Fruit fly (Drosophila melanogaster) whole organism, pupa: ENCODE measurements around the gene Rlip.

Experiments used
- CG12605 ChIP-seq: fragments of 200-800 bp; sonication (Bioruptor generic); IDR thresholded peaks from 2 replicates; pipeline ENCODE4 v1.3.6; 2022; ENCODE audit warnings: missing biosample characterization, missing genetic modification characterization
- CG14655 ChIP-seq: fragments of 200-800 bp; sonication (Bioruptor generic); optimal IDR thresholded peaks from 3 replicates; lab custom pipeline; 2017; ENCODE audit warnings: mild to moderate bottlenecking, missing biosample characterization, missing genetic modification reagents, missing genetic modification characterization
- CG15710 ChIP-seq: fragments of 200-800 bp; sonication (Bioruptor generic); optimal IDR thresholded peaks from 2 replicates; lab custom pipeline; 2018; ENCODE audit warnings: missing biosample characterization, mild to moderate bottlenecking, missing genetic modification characterization, moderate library complexity
- CG8159 ChIP-seq: fragments of 200-800 bp; sonication (Bioruptor generic); optimal IDR thresholded peaks from 3 replicates; lab custom pipeline; 2018; ENCODE audit warnings: missing biosample characterization, mild to moderate bottlenecking, missing genetic modification characterization, moderate library complexity
- CG8301 ChIP-seq: fragments of 200-800 bp; sonication (Bioruptor generic); optimal IDR thresholded peaks from 2 replicates; lab custom pipeline; 2018; ENCODE audit warnings: missing biosample characterization, mild to moderate bottlenecking, missing genetic modification characterization
- EcR ChIP-seq: fragments of 200-800 bp; sonication (Bioruptor generic); optimal IDR thresholded peaks from 3 replicates; lab custom pipeline; 2019; ENCODE audit warnings: missing biosample characterization, missing genetic modification characterization, mild to moderate bottlenecking, moderate library complexity, missing genetic modification reagents
- Snoo ChIP-seq: fragments of 200-800 bp; sonication (Bioruptor generic); optimal IDR thresholded peaks from 3 replicates; lab custom pipeline; 2017; ENCODE audit warnings: missing biosample characterization, mild to moderate bottlenecking, missing genetic modification characterization, inconsistent platforms
- gl ChIP-seq: fragments of 200-800 bp; sonication (Bioruptor generic); optimal IDR thresholded peaks from 2 replicates; lab custom pipeline; 2018; ENCODE audit warnings: missing biosample characterization, mild to moderate bottlenecking, missing genetic modification characterization

DNA sequence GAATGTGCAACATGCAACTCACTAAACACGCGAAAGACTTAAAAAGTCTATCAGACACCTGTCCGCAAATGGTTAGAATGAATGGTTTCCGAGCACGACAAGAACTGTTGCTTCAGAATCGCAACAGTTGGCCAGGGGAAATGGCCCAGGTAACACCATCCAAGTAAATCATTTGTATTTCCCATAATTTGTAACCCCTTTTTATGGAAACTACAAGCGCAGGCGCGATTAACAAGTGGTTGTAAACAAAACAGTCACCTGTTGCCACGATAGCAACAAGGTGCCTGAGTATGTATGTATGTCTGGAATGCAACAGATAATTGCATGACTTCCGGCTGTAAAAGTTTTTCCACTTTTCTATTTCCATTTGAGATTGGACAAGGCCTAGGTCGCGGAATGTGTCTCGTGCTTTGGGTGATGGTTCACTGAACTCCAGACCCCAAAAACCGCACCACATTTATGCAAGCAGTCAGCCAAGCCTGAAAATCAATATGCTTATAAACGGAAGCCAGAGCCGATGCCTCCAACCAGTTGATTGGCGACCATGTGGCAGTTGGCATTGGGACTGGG lies 26.1 kb downstream of the Rlip start, which contains the start of gene CG12278:
- no peak for TF ChIP-seq gl (tag; lab: Kevin White, UChicago)
- TF ChIP-seq CG14655 (GFP tag; lab: Kevin White, UChicago), result no peak
- TF ChIP-seq Snoo, result no peak
- TF ChIP-seq CG12605 (GFP tag; lab: Robert Waterston, UW), result peak; percentile 100
- no peak for TF ChIP-seq CG15710 (tag; lab: Kevin White, UChicago)
- no peak for TF ChIP-seq CG8159
- TF ChIP-seq EcR, result no peak
- no peak for TF ChIP-seq CG8301 (tag; lab: Kevin White, UChicago)
